Fruit fly (Drosophila melanogaster) whole organism, embryonic: ENCODE results near the gene kud.

ENCODE experiments used
- Asciz ChIP-seq: fragments of 200-800 bp; sonication (Bioruptor generic); optimal IDR thresholded peaks from 2 replicates; lab custom pipeline; 2017; ENCODE audit warnings: missing biosample characterization, mild to moderate bottlenecking, missing genetic modification characterization, missing genetic modification reagents
- CG10274 ChIP-seq: fragments of 200-800 bp; sonication (Bioruptor generic); optimal IDR thresholded peaks from 3 replicates; lab custom pipeline; 2017; ENCODE audit warnings: missing biosample characterization, mild to moderate bottlenecking, missing genetic modification characterization
- CG10321 ChIP-seq: fragments of 200-800 bp; sonication (Bioruptor generic); IDR thresholded peaks from 2 replicates; pipeline ENCODE4 v1.3.6; 2022; ENCODE audit warnings: missing biosample characterization, missing genetic modification characterization
- CG10431 ChIP-seq: fragments of 200-800 bp; sonication (Bioruptor generic); optimal IDR thresholded peaks from 3 replicates; lab custom pipeline; 2018; ENCODE audit warnings: missing biosample characterization, mild to moderate bottlenecking, missing genetic modification characterization
- CG10543 ChIP-seq: fragments of 200-800 bp; sonication (Bioruptor generic); optimal IDR thresholded peaks from 3 replicates; lab custom pipeline; 2017; ENCODE audit warnings: missing biosample characterization, mild to moderate bottlenecking, missing genetic modification characterization, moderate library complexity
- CG11247 ChIP-seq: fragments of 200-800 bp; sonication (Bioruptor generic); IDR thresholded peaks from 2 replicates; pipeline ENCODE4 v1.3.6; 2022; ENCODE audit warnings: missing biosample characterization, missing genetic modification characterization
- CG12744 ChIP-seq: fragments of 200-800 bp; sonication (Bioruptor generic); optimal IDR thresholded peaks from 2 replicates; lab custom pipeline; 2016; ENCODE audit warnings: missing biosample characterization, missing genetic modification characterization
- CG12769 ChIP-seq: fragments of 200-800 bp; sonication (Bioruptor generic); optimal IDR thresholded peaks from 2 replicates; lab custom pipeline; 2019; ENCODE audit warnings: missing biosample characterization, mild to moderate bottlenecking, missing genetic modification characterization, moderate library complexity
- CG13894 ChIP-seq: fragments of 200-800 bp; sonication (Bioruptor generic); optimal IDR thresholded peaks from 3 replicates; lab custom pipeline; 2018; ENCODE audit warnings: missing biosample characterization, mild to moderate bottlenecking, missing genetic modification characterization, moderate library complexity
- CG14050 ChIP-seq: fragments of 200-800 bp; sonication (Bioruptor generic); IDR thresholded peaks from 3 replicates; pipeline ENCODE4 v1.3.6; 2022; ENCODE audit warnings: missing biosample characterization, missing genetic modification characterization
- CG15011 ChIP-seq: fragments of 200-800 bp; sonication (Bioruptor generic); optimal IDR thresholded peaks from 3 replicates; lab custom pipeline; 2018; ENCODE audit warnings: missing biosample characterization, mild to moderate bottlenecking, missing genetic modification characterization
- CG16779 ChIP-seq: fragments of 200-800 bp; sonication (Bioruptor generic); IDR thresholded peaks from 2 replicates; pipeline ENCODE4 v1.3.6; 2022; ENCODE audit warnings: missing biosample characterization, missing genetic modification characterization
- CG17612 ChIP-seq: fragments of 200-800 bp; sonication (Bioruptor generic); IDR thresholded peaks from 2 replicates; pipeline ENCODE4 v1.3.6; 2022; ENCODE audit warnings: missing biosample characterization, missing genetic modification characterization
- CG1792 ChIP-seq: fragments of 200-800 bp; sonication (Bioruptor generic); optimal IDR thresholded peaks from 2 replicates; lab custom pipeline; 2016; ENCODE audit warnings: missing biosample characterization, missing genetic modification characterization
- CG32532 ChIP-seq: fragments of 200-800 bp; sonication (Bioruptor generic); IDR thresholded peaks from 2 replicates; pipeline ENCODE4 v1.3.6; 2022; ENCODE audit warnings: missing biosample characterization, missing genetic modification characterization
- CG32772 ChIP-seq: fragments of 200-800 bp; sonication (Bioruptor generic); IDR thresholded peaks from 2 replicates; pipeline ENCODE4 v1.3.6; 2022; ENCODE audit warnings: missing biosample characterization, missing genetic modification characterization
- CG34376 ChIP-seq: fragments of 200-800 bp; sonication (Bioruptor generic); optimal IDR thresholded peaks from 2 replicates; lab custom pipeline; 2018; ENCODE audit warnings: missing biosample characterization, mild to moderate bottlenecking, missing genetic modification characterization
- CG3847 ChIP-seq: fragments of 200-800 bp; sonication (Bioruptor generic); IDR thresholded peaks from 2 replicates; pipeline ENCODE4 v1.3.6; 2022; ENCODE audit warnings: missing biosample characterization, missing genetic modification characterization
- CG4820 ChIP-seq: fragments of 200-800 bp; sonication (Bioruptor generic); optimal IDR thresholded peaks from 3 replicates; lab custom pipeline; 2016; ENCODE audit warnings: missing biosample characterization, missing genetic modification characterization
- CG5245 ChIP-seq: fragments of 200-800 bp; sonication (Bioruptor generic); optimal IDR thresholded peaks from 3 replicates; lab custom pipeline; 2016; ENCODE audit warnings: missing biosample characterization, missing genetic modification characterization
- CG6272 ChIP-seq: fragments of 200-800 bp; sonication (Bioruptor generic); IDR thresholded peaks from 2 replicates; pipeline ENCODE4 v1.3.6; 2022; ENCODE audit warnings: missing biosample characterization, missing genetic modification characterization
- CG8089 ChIP-seq: fragments of 200-800 bp; sonication (Bioruptor generic); optimal IDR thresholded peaks from 3 replicates; lab custom pipeline; 2016; ENCODE audit warnings: missing biosample characterization, missing genetic modification characterization
- CG9797 ChIP-seq: fragments of 200-800 bp; sonication (Bioruptor generic); optimal IDR thresholded peaks from 3 replicates; lab custom pipeline; 2018; ENCODE audit warnings: missing biosample characterization, mild to moderate bottlenecking, missing genetic modification characterization
- CG9817 ChIP-seq: fragments of 200-800 bp; sonication (Bioruptor generic); optimal IDR thresholded peaks from 2 replicates; lab custom pipeline; 2018; ENCODE audit warnings: missing biosample characterization, mild to moderate bottlenecking, missing genetic modification characterization, moderate library complexity
- E2f2 ChIP-seq: fragments of 200-800 bp; sonication (Bioruptor generic); IDR thresholded peaks from 2 replicates; pipeline ENCODE4 v1.3.6; 2022; ENCODE audit warnings: missing biosample characterization, missing genetic modification characterization
- Fer3 ChIP-seq: fragments of 200-800 bp; sonication (Bioruptor generic); optimal IDR thresholded peaks from 2 replicates; lab custom pipeline; 2018; ENCODE audit warnings: missing biosample characterization, mild to moderate bottlenecking, missing genetic modification characterization, moderate library complexity
- GATAe ChIP-seq: fragments of 200-800 bp; sonication (Bioruptor generic); conservative IDR thresholded peaks from 2 replicates; pipeline ENCODE4 v1.3.6; 2022; ENCODE audit warnings: missing biosample characterization, missing genetic modification characterization
- Hmr ChIP-seq: fragments of 200-800 bp; sonication (Bioruptor generic); optimal IDR thresholded peaks from 3 replicates; lab custom pipeline; 2017; ENCODE audit warnings: mild to moderate bottlenecking, missing biosample characterization, missing genetic modification reagents, missing genetic modification characterization
- Mes4 ChIP-seq: fragments of 200-800 bp; sonication (Bioruptor generic); optimal IDR thresholded peaks from 2 replicates; lab custom pipeline; 2016; ENCODE audit warnings: missing biosample characterization, missing genetic modification characterization
- NC2β ChIP-seq: fragments of 200-800 bp; sonication (Bioruptor generic); optimal IDR thresholded peaks from 2 replicates; lab custom pipeline; 2016; ENCODE audit warnings: missing biosample characterization, missing genetic modification characterization
- NFAT ChIP-seq: fragments of 200-800 bp; sonication (Bioruptor generic); IDR thresholded peaks from 2 replicates; pipeline ENCODE4 v1.3.6; 2022; ENCODE audit warnings: missing biosample characterization, missing genetic modification characterization
- Nf-YC ChIP-seq: fragments of 200-800 bp; optimal IDR thresholded peaks from 3 replicates; lab custom pipeline; 2019; ENCODE audit warnings: missing biosample characterization, mild to moderate bottlenecking, missing genetic modification characterization, moderate library complexity
- Oaz ChIP-seq: fragments of 200-800 bp; sonication (Bioruptor generic); IDR thresholded peaks from 2 replicates; pipeline ENCODE4 v1.3.6; 2022; ENCODE audit warnings: missing biosample characterization, missing genetic modification characterization
- Trl ChIP-seq, 3 experiments: fragments of >200 bp in 2 of 3; fragments of 200-800 bp in 1 of 3; sonication (Bioruptor generic) in 1 of 3; optimal IDR thresholded peaks; 2 replicates in 1 of 3; 3 replicates in 2 of 3; lab custom pipeline; 2016 to 2017; ENCODE audit warnings: missing biosample characterization in 1 of 3, missing genetic modification characterization in 1 of 3
- amos ChIP-seq: fragments of 200-800 bp; sonication (Bioruptor generic); IDR thresholded peaks from 2 replicates; pipeline ENCODE4 v1.3.6; 2022; ENCODE audit warnings: missing biosample characterization, missing genetic modification characterization; ENCODE audit not compliant: partially characterized antibody
- ara ChIP-seq: fragments of 200-800 bp; sonication (Bioruptor generic); IDR thresholded peaks from 2 replicates; pipeline ENCODE4 v1.3.6; 2022; ENCODE audit warnings: missing biosample characterization, missing genetic modification characterization
- bab2 ChIP-seq: fragments of 200-800 bp; sonication (Bioruptor generic); optimal IDR thresholded peaks from 2 replicates; lab custom pipeline; 2016; ENCODE audit warnings: missing biosample characterization, missing genetic modification characterization
- bbx ChIP-seq: fragments of 200-800 bp; sonication (Bioruptor generic); IDR thresholded peaks from 2 replicates; pipeline ENCODE4 v1.3.6; 2022; ENCODE audit warnings: missing biosample characterization, missing genetic modification characterization; ENCODE audit not compliant: partially characterized antibody
- bcd ChIP-seq: fragments of 200-800 bp; sonication (Bioruptor generic); optimal IDR thresholded peaks from 2 replicates; lab custom pipeline; 2017; ENCODE audit warnings: missing biosample characterization, mild to moderate bottlenecking, missing genetic modification characterization
- crc ChIP-seq: fragments of 200-800 bp; sonication (Bioruptor generic); optimal IDR thresholded peaks from 2 replicates; lab custom pipeline; 2016; ENCODE audit warnings: missing biosample characterization, missing genetic modification characterization
- fu2 ChIP-seq: fragments of 200-800 bp; sonication (Bioruptor generic); optimal IDR thresholded peaks from 2 replicates; lab custom pipeline; 2016; ENCODE audit warnings: missing biosample characterization, missing genetic modification characterization
- gt ChIP-seq: fragments of 200-800 bp; sonication (Bioruptor generic); IDR thresholded peaks from 2 replicates; pipeline ENCODE4 v1.3.6; 2022; ENCODE audit warnings: missing biosample characterization, missing genetic modification characterization
- ham ChIP-seq: fragments of 200-800 bp; sonication (Bioruptor generic); IDR thresholded peaks from 2 replicates; pipeline ENCODE4 v1.3.6; 2022; ENCODE audit warnings: missing biosample characterization, missing genetic modification characterization
- knrl ChIP-seq: fragments of 200-800 bp; sonication (Bioruptor generic); IDR thresholded peaks from 3 replicates; pipeline ENCODE4 v1.3.6; 2022; ENCODE audit warnings: missing biosample characterization, missing genetic modification characterization; ENCODE audit not compliant: partially characterized antibody
- lab ChIP-seq: fragments of 200-800 bp; sonication (Bioruptor generic); optimal IDR thresholded peaks from 3 replicates; lab custom pipeline; 2017; ENCODE audit warnings: missing biosample characterization, missing genetic modification characterization, mild to moderate bottlenecking, moderate library complexity, missing genetic modification reagents
- peb ChIP-seq: fragments of 200-800 bp; sonication (Bioruptor generic); IDR thresholded peaks from 2 replicates; pipeline ENCODE4 v1.3.6; 2022; ENCODE audit warnings: missing biosample characterization, missing genetic modification characterization
- sens-2 ChIP-seq: fragments of 200-800 bp; sonication (Bioruptor generic); IDR thresholded peaks from 2 replicates; pipeline ENCODE4 v1.3.6; 2022; ENCODE audit warnings: missing biosample characterization, missing genetic modification characterization
- seq ChIP-seq: fragments of 200-800 bp; sonication (Bioruptor generic); IDR thresholded peaks from 2 replicates; pipeline ENCODE4 v1.3.6; 2022; ENCODE audit warnings: missing biosample characterization, missing genetic modification characterization
- wor ChIP-seq: fragments of 200-800 bp; sonication (Bioruptor generic); IDR thresholded peaks from 2 replicates; pipeline ENCODE4 v1.3.6; 2022; ENCODE audit warnings: missing biosample characterization, missing genetic modification characterization

Gene kud

DNA sequence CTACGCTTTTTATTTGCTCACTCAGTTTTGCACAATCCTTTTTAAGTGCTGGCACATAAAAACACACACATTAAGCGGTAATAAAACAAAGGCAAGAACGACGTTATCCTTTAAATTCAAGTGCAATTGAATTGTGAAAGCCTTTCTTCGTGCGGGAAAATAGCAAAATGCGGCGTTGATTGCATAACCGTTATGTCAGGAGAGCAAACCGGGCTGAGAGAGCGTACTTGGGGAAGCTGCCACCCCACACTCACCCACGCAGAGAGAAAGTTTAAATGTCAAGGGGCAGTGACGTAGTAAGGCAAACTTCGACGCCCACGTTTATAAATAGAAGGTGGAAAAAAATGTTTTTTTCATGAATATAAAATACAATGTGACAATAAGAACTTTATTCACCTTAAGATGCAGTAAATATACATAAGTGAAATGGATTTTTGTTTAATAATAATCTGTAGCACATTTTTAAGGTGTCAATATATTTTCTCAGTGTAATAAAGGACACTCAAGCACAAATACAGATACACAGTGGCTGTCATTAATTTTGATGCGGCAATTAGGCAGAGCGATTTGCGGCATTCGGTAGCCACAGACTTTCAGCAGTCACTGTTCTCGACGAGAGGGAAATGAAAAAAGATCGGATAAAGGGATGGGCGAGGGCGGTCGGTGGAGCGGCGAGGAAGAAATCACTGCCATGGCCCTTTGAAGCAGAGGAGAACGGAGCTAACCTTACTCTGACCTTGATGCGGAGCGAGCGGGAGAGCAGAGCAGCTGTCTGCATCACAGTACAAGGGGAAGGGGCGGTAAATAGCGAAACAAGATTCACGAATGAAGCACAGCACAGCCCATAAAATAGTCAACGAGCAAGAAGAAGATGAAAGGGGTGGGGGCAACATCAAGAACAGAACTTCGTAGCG lies 38.7 kb downstream of the kud start (continued):
- TF ChIP-seq wor (GFP tag; lab: Robert Waterston, UW) (no peak), CG10543 (GFP tag; lab: Kevin White, UChicago) (no peak), CG12769 (peak; percentile 37), CG9817 (tag; lab: Kevin White, UChicago) (peak; percentile 44), bbx (GFP tag; lab: Robert Waterston, UW) (no peak), ara (GFP tag; lab: Robert Waterston, UW) (peak; percentile 42; the same call in 1 of the 2 replicates), CG14050 (GFP tag; lab: Robert Waterston, UW) (peak; percentile 15; the same call in 2 of the 3 replicates), CG9797 (GFP tag; lab: Kevin White, UChicago) (no peak), CG16779 (peak; percentile 39; the same call in 1 of the 2 replicates), CG32532 (GFP tag; lab: Robert Waterston, UW) (peak; percentile 69), NC2β (no peak), sens-2 (GFP tag; lab: Robert Waterston, UW) (no peak), CG17612 (no peak), Trl (optimal IDR thresholded peaks at IDR 0.05; lab: Kevin White, UChicago) (peak; percentile 33 to 44), Trl (GFP tag; optimal IDR thresholded peaks at IDR 0.05; lab: Kevin White, UChicago) (no peak), CG11247 (GFP tag; lab: Robert Waterston, UW) (no peak), CG32772 (GFP tag; lab: Robert Waterston, UW) (peak; percentile 47; the same call in 1 of the 2 replicates), CG10321 (GFP tag; lab: Robert Waterston, UW) (no peak), bab2 (GFP tag; lab: Kevin White, UChicago) (peak; percentile 52), Hmr (GFP tag; lab: Kevin White, UChicago) (peak; percentile 79), CG34376 (no peak), amos (GFP tag; lab: Robert Waterston, UW) (no peak; the same call in 1 of the 2 replicates), CG15011 (GFP tag; lab: Kevin White, UChicago) (no peak), gt (GFP tag; lab: Robert Waterston, UW) (no peak), CG5245 (GFP tag; lab: Kevin White, UChicago) (no peak), CG8089 (no peak), Nf-YC (tag; lab: Kevin White, UChicago) (no peak), CG10431 (GFP tag; lab: Kevin White, UChicago) (no peak), peb (GFP tag; lab: Robert Waterston, UW) (no peak), Asciz (GFP tag; lab: Kevin White, UChicago) (peak; percentile 21), knrl (GFP tag; lab: Robert Waterston, UW) (no peak), CG12744 (peak; percentile 9), Mes4 (GFP tag; lab: Kevin White, UChicago) (peak; percentile 14), ham (GFP tag; lab: Robert Waterston, UW) (no peak), Oaz (GFP tag; lab: Robert Waterston, UW) (no peak), Fer3 (tag; lab: Kevin White, UChicago) (peak; percentile 46), CG3847 (no peak; the same call in 1 of the 2 replicates), fu2 (GFP tag; lab: Kevin White, UChicago) (peak; percentile 10), seq (GFP tag; lab: Robert Waterston, UW) (no peak; the same call in 1 of the 2 replicates), CG6272 (GFP tag; lab: Robert Waterston, UW) (no peak), CG13894 (tag; lab: Kevin White, UChicago) (peak; percentile 67), CG1792 (peak; percentile 27), bcd (GFP tag; lab: Kevin White, UChicago) (peak; percentile 44), E2f2 (GFP tag; lab: Robert Waterston, UW) (no peak; the same call in 1 of the 2 replicates), CG10274 (GFP tag; lab: Kevin White, UChicago) (no peak), CG4820 (GFP tag; lab: Kevin White, UChicago) (peak; percentile 35), GATAe (GFP tag; lab: Robert Waterston, UW) (no peak), lab (GFP tag; lab: Kevin White, UChicago) (peak; percentile 76), NFAT (peak; percentile 13; the same call in 1 of the 2 replicates), crc (GFP tag; lab: Kevin White, UChicago) (no peak)
